Fruit fly (Drosophila melanogaster) whole organism, embryonic: ENCODE measurements around the gene Rpp30.
A peak's percentile ranks its signal among the peaks of the same experiment; 100 is the strongest.

Experiments
- Ada2b ChIP-seq: fragments of 200-800 bp; sonication (Bioruptor generic); IDR thresholded peaks from 2 replicates; pipeline ENCODE4 v1.3.6; 2022; ENCODE audit warnings: missing biosample characterization, missing genetic modification characterization
- Awh ChIP-seq: fragments of 200-800 bp; sonication (Bioruptor generic); IDR thresholded peaks from 2 replicates; pipeline ENCODE4, ENCODE4 v1.3.6; 2022; ENCODE audit warnings: missing biosample characterization, missing genetic modification characterization
- CG10274 ChIP-seq: fragments of 200-800 bp; sonication (Bioruptor generic); optimal IDR thresholded peaks from 3 replicates; lab custom pipeline; 2017; ENCODE audit warnings: missing biosample characterization, mild to moderate bottlenecking, missing genetic modification characterization
- CG10366 ChIP-seq: fragments of 200-800 bp; sonication (Bioruptor generic); IDR thresholded peaks from 2 replicates; pipeline ENCODE4 v1.3.6; 2022; ENCODE audit warnings: missing biosample characterization, missing genetic modification characterization
- CG11695 ChIP-seq: fragments of 200-800 bp; sonication (Bioruptor generic); IDR thresholded peaks from 3 replicates; pipeline ENCODE4 v1.3.6; 2022; ENCODE audit warnings: missing biosample characterization, missing genetic modification characterization
- CG12071 ChIP-seq: fragments of 200-800 bp; sonication (Bioruptor generic); optimal IDR thresholded peaks from 3 replicates; lab custom pipeline; 2018; ENCODE audit warnings: missing biosample characterization, mild to moderate bottlenecking, missing genetic modification characterization
- CG13624 ChIP-seq: fragments of 200-800 bp; sonication (Bioruptor generic); optimal IDR thresholded peaks from 2 replicates; lab custom pipeline; 2016; ENCODE audit warnings: missing biosample characterization, missing genetic modification characterization
- CG13894 ChIP-seq: fragments of 200-800 bp; sonication (Bioruptor generic); optimal IDR thresholded peaks from 3 replicates; lab custom pipeline; 2018; ENCODE audit warnings: missing biosample characterization, mild to moderate bottlenecking, missing genetic modification characterization, moderate library complexity
- CG14014 ChIP-seq: fragments of 200-800 bp; sonication (Bioruptor generic); IDR thresholded peaks from 2 replicates; pipeline ENCODE4 v1.3.6; 2022; ENCODE audit warnings: missing biosample characterization, missing genetic modification characterization
- CG15073 ChIP-seq: fragments of 200-800 bp; sonication (Bioruptor generic); optimal IDR thresholded peaks from 2 replicates; lab custom pipeline; 2016; ENCODE audit warnings: missing biosample characterization, missing genetic modification characterization
- CG17612 ChIP-seq: fragments of 200-800 bp; sonication (Bioruptor generic); IDR thresholded peaks from 2 replicates; pipeline ENCODE4 v1.3.6; 2022; ENCODE audit warnings: missing biosample characterization, missing genetic modification characterization
- CG18619 ChIP-seq: fragments of 200-800 bp; sonication (Bioruptor generic); optimal IDR thresholded peaks from 3 replicates; lab custom pipeline; 2017; ENCODE audit warnings: missing biosample characterization, mild to moderate bottlenecking, missing genetic modification characterization
- CG2712 ChIP-seq: fragments of 200-800 bp; optimal IDR thresholded peaks from 3 replicates; lab custom pipeline; 2019; ENCODE audit warnings: missing biosample characterization, mild to moderate bottlenecking, missing genetic modification characterization, moderate library complexity
- CG34376 ChIP-seq: fragments of 200-800 bp; sonication (Bioruptor generic); optimal IDR thresholded peaks from 2 replicates; lab custom pipeline; 2018; ENCODE audit warnings: missing biosample characterization, mild to moderate bottlenecking, missing genetic modification characterization
- CG4328 ChIP-seq: fragments of 200-800 bp; sonication (Bioruptor generic); optimal IDR thresholded peaks from 3 replicates; lab custom pipeline; 2017; ENCODE audit warnings: missing biosample characterization, missing genetic modification reagents, missing genetic modification characterization
- CG4730 ChIP-seq: fragments of 200-800 bp; sonication (Bioruptor generic); IDR thresholded peaks from 2 replicates; pipeline ENCODE4 v1.3.6; 2022; ENCODE audit warnings: missing biosample characterization, missing genetic modification characterization
- CG6854 ChIP-seq: fragments of 200-800 bp; sonication (Bioruptor generic); optimal IDR thresholded peaks from 3 replicates; lab custom pipeline; 2017; ENCODE audit warnings: missing biosample characterization, mild to moderate bottlenecking, missing genetic modification characterization
- CG7556 ChIP-seq: fragments of 200-800 bp; sonication (Bioruptor generic); optimal IDR thresholded peaks from 2 replicates; lab custom pipeline; 2017; ENCODE audit warnings: missing biosample characterization, mild to moderate bottlenecking, missing genetic modification characterization
- CG7963 ChIP-seq: fragments of 200-800 bp; sonication (Bioruptor generic); IDR thresholded peaks from 3 replicates; pipeline ENCODE4 v1.3.6; 2022; ENCODE audit warnings: missing biosample characterization, missing genetic modification characterization; ENCODE audit not compliant: partially characterized antibody
- CG8478 ChIP-seq: fragments of >200 bp; optimal IDR thresholded peaks from 2 replicates; lab custom pipeline; 2018
- CG9876 ChIP-seq: fragments of 200-800 bp; sonication (Bioruptor generic); optimal IDR thresholded peaks from 2 replicates; lab custom pipeline; 2016; ENCODE audit warnings: missing biosample characterization, missing genetic modification characterization
- Camta ChIP-seq: fragments of 200-800 bp; sonication (Bioruptor generic); optimal IDR thresholded peaks from 2 replicates; lab custom pipeline; 2016; ENCODE audit warnings: missing biosample characterization, missing genetic modification characterization
- Dfd ChIP-seq, 2 experiments: fragments of >200 bp; optimal IDR thresholded peaks; 2 replicates each; lab custom pipeline; 2017; ENCODE audit warnings: missing biosample characterization in 2 of 2, missing genetic modification characterization in 2 of 2
- E2f1 ChIP-seq: fragments of 200-800 bp; sonication (Bioruptor generic); IDR thresholded peaks from 2 replicates; pipeline ENCODE4 v1.3.6; 2022; ENCODE audit warnings: missing biosample characterization, missing genetic modification characterization
- Gug ChIP-seq: fragments of 200-800 bp; sonication (Bioruptor generic); IDR thresholded peaks from 4 replicates; pipeline ENCODE4 v1.3.6; 2022; ENCODE audit warnings: missing biosample characterization, missing genetic modification characterization
- Hand ChIP-seq: fragments of 200-800 bp; sonication (Bioruptor generic); optimal IDR thresholded peaks from 2 replicates; lab custom pipeline; 2017; ENCODE audit warnings: mild to moderate bottlenecking, missing biosample characterization, missing genetic modification reagents, missing genetic modification characterization
- Hey ChIP-seq: fragments of 200-800 bp; sonication (Bioruptor generic); optimal IDR thresholded peaks from 3 replicates; lab custom pipeline; 2018; ENCODE audit warnings: missing biosample characterization, mild to moderate bottlenecking, missing genetic modification characterization
- Lpt ChIP-seq: fragments of >200 bp; optimal IDR thresholded peaks from 2 replicates; lab custom pipeline; 2018; ENCODE audit warnings: missing biosample characterization, missing genetic modification characterization
- MESR4 ChIP-seq: fragments of 200-800 bp; sonication (Bioruptor generic); optimal IDR thresholded peaks from 2 replicates; lab custom pipeline; 2018; ENCODE audit warnings: missing biosample characterization, mild to moderate bottlenecking, missing genetic modification characterization, moderate library complexity
- Neu2 ChIP-seq: fragments of 200-800 bp; sonication (Bioruptor generic); optimal IDR thresholded peaks from 3 replicates; lab custom pipeline; 2016; ENCODE audit warnings: missing biosample characterization, missing genetic modification characterization, borderline replicate concordance
- Poxn ChIP-seq: fragments of 200-800 bp; sonication (Bioruptor generic); IDR thresholded peaks from 2 replicates; pipeline ENCODE4 v1.3.6; 2022; ENCODE audit warnings: missing biosample characterization, missing genetic modification characterization
- Ssrp ChIP-seq: fragments of 200-800 bp; sonication (Bioruptor generic); optimal IDR thresholded peaks from 2 replicates; lab custom pipeline; 2018; ENCODE audit warnings: missing biosample characterization, mild to moderate bottlenecking, missing genetic modification characterization, moderate library complexity
- al ChIP-seq: fragments of 200-800 bp; sonication (Bioruptor generic); IDR thresholded peaks from 2 replicates; pipeline ENCODE4 v1.3.6; 2022; ENCODE audit warnings: missing biosample characterization, missing genetic modification characterization
- cas ChIP-seq: fragments of 200-800 bp; sonication (Bioruptor generic); IDR thresholded peaks from 2 replicates; pipeline ENCODE4 v1.3.6; 2022; ENCODE audit warnings: missing biosample characterization, missing genetic modification characterization
- chn ChIP-seq: fragments of 200-800 bp; sonication (Bioruptor generic); optimal IDR thresholded peaks from 2 replicates; lab custom pipeline; 2016; ENCODE audit warnings: missing biosample characterization, missing genetic modification characterization
- crp ChIP-seq, 2 experiments: fragments of 200-800 bp; sonication (Bioruptor generic); optimal IDR thresholded peaks; 2 replicates in 1 of 2; 3 replicates in 1 of 2; lab custom pipeline; 2017; ENCODE audit warnings: missing biosample characterization in 2 of 2, missing genetic modification characterization in 2 of 2, mild to moderate bottlenecking in 1 of 2, moderate library complexity in 1 of 2
- danr ChIP-seq: fragments of 200-800 bp; sonication (Bioruptor generic); IDR thresholded peaks from 2 replicates; pipeline ENCODE4 v1.3.6; 2022; ENCODE audit warnings: missing biosample characterization, missing genetic modification characterization
- disco-r ChIP-seq: fragments of 200-800 bp; sonication (Bioruptor generic); optimal IDR thresholded peaks from 2 replicates; lab custom pipeline; 2016; ENCODE audit warnings: missing biosample characterization, missing genetic modification characterization
- en ChIP-seq: fragments of 200-800 bp; sonication (Bioruptor generic); optimal IDR thresholded peaks from 2 replicates; lab custom pipeline; 2016; ENCODE audit warnings: missing biosample characterization, missing genetic modification characterization
- fd64A ChIP-seq: fragments of 200-800 bp; sonication (Bioruptor generic); optimal IDR thresholded peaks from 3 replicates; lab custom pipeline; 2018; ENCODE audit warnings: missing biosample characterization, mild to moderate bottlenecking, missing genetic modification characterization
- gsb-n ChIP-seq: fragments of 200-800 bp; sonication (Bioruptor generic); optimal IDR thresholded peaks from 3 replicates; lab custom pipeline; 2018; ENCODE audit warnings: missing biosample characterization, mild to moderate bottlenecking, missing genetic modification characterization
- h ChIP-seq: fragments of >200 bp; optimal IDR thresholded peaks from 2 replicates; lab custom pipeline; 2017
- mld ChIP-seq: fragments of 200-800 bp; sonication (Bioruptor generic); IDR thresholded peaks from 3 replicates; pipeline ENCODE4 v1.3.6; 2022; ENCODE audit warnings: missing biosample characterization, missing genetic modification characterization; ENCODE audit not compliant: partially characterized antibody
- nerfin-2 ChIP-seq: fragments of 200-800 bp; sonication (Bioruptor generic); IDR thresholded peaks from 2 replicates; pipeline ENCODE4 v1.3.6; 2022; ENCODE audit warnings: missing biosample characterization, missing genetic modification characterization; ENCODE audit not compliant: partially characterized antibody
- scrt ChIP-seq: fragments of 200-800 bp; sonication (Bioruptor generic); optimal IDR thresholded peaks from 2 replicates; lab custom pipeline; 2018; ENCODE audit warnings: missing biosample characterization, mild to moderate bottlenecking, missing genetic modification characterization, moderate library complexity
- sens-2 ChIP-seq: fragments of 200-800 bp; sonication (Bioruptor generic); IDR thresholded peaks from 2 replicates; pipeline ENCODE4 v1.3.6; 2022; ENCODE audit warnings: missing biosample characterization, missing genetic modification characterization
- tio ChIP-seq: fragments of 200-800 bp; sonication (Bioruptor generic); optimal IDR thresholded peaks from 2 replicates; lab custom pipeline; 2017; ENCODE audit warnings: missing biosample characterization, missing genetic modification characterization, inconsistent platforms
- trh ChIP-seq: fragments of 200-800 bp; sonication (Bioruptor generic); optimal IDR thresholded peaks from 2 replicates; lab custom pipeline; 2016; ENCODE audit warnings: missing biosample characterization, missing genetic modification characterization
- ttk ChIP-seq: fragments of 200-800 bp; sonication (Bioruptor generic); IDR thresholded peaks from 2 replicates; pipeline ENCODE4 v2.1.2; 2022; ENCODE audit warnings: missing biosample characterization, missing genetic modification characterization
- vvl ChIP-seq: fragments of 200-800 bp; sonication (Bioruptor generic); IDR thresholded peaks from 2 replicates; pipeline ENCODE4 v1.3.6; 2022; ENCODE audit warnings: missing biosample characterization, missing genetic modification characterization
- wek ChIP-seq: fragments of 200-800 bp; sonication (Bioruptor generic); optimal IDR thresholded peaks from 3 replicates; lab custom pipeline; 2018; ENCODE audit warnings: missing biosample characterization, mild to moderate bottlenecking, missing genetic modification characterization, moderate library complexity
- yki ChIP-seq: fragments of >200 bp; optimal IDR thresholded peaks from 3 replicates; lab custom pipeline; 2018

The Rpp30 gene

DNA sequence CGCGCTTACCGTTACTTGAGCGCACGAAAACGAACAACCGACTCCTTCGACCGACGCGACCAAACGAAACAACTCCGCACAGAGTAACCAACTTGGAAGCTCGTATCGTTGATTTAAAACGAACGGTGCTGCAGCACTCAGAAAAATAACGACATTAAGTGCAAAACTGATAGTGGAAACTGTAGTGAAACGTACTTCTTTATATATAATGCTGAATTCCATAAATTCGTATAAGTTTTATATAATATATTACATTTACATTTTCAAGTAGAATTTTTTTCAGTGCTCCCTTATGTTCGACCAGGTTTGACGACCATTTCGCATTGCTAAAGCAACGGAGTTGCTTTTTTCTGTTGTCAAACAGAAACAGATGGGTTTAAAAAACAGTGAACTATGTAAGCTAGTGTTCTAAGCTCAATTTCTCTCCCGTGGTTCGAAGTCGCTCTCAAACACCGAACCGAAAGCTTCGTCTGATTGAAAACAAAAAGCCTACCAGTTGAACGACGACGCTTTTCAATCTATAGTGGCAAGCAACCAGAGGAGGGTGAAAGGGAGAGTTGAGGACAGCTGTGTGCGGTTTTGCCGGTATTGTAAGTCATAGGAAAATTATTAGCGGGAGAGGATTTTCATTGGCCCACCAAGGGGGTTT is 15.4 kb upstream of the Rpp30 start, which contains the start of gene CG17075 (continued):
- TF ChIP-seq scrt (GFP tag; lab: Kevin White, UChicago), result peak; percentile 92
- peak; percentile 64 for TF ChIP-seq CG10274 (GFP tag; lab: Kevin White, UChicago)
- TF ChIP-seq al (GFP tag; lab: Robert Waterston, UW), result peak; percentile 91
- no peak for TF ChIP-seq disco-r (GFP tag; lab: Kevin White, UChicago)
- peak; percentile 88 for TF ChIP-seq CG12071 (GFP tag; lab: Kevin White, UChicago)
- peak; percentile 92 for TF ChIP-seq CG6854
- TF ChIP-seq Awh (GFP tag; lab: Robert Waterston, UW), result peak; percentile 90
- peak; percentile 80 for TF ChIP-seq CG34376 (GFP tag; lab: Kevin White, UChicago)
- TF ChIP-seq nerfin-2 (GFP tag; lab: Robert Waterston, UW), result no peak
- TF ChIP-seq CG7963, result no peak
- peak; percentile 94 for TF ChIP-seq CG18619
- TF ChIP-seq h, result no peak
- peak; percentile 91 for TF ChIP-seq danr (GFP tag; lab: Robert Waterston, UW)
- peak; percentile 98 for TF ChIP-seq vvl (GFP tag; lab: Robert Waterston, UW)
- TF ChIP-seq fd64A (GFP tag; lab: Kevin White, UChicago), result peak; percentile 77
- peak; percentile 94 for TF ChIP-seq Hand (GFP tag; lab: Kevin White, UChicago)
- peak; percentile 95 for TF ChIP-seq CG10366 (GFP tag; lab: Robert Waterston, UW)
- TF ChIP-seq Poxn, result peak; percentile 83
- no peak for TF ChIP-seq mld
- peak; percentile 82 for TF ChIP-seq sens-2 (GFP tag; lab: Robert Waterston, UW)
- TF ChIP-seq Camta (GFP tag; lab: Kevin White, UChicago), result peak; percentile 82
- TF ChIP-seq Ada2b (GFP tag; lab: Robert Waterston, UW), result peak; percentile 97
- TF ChIP-seq E2f1 (GFP tag; lab: Robert Waterston, UW), result peak; percentile 95
- TF ChIP-seq CG4328 (GFP tag; lab: Kevin White, UChicago), result peak; percentile 81
- TF ChIP-seq CG13624, result peak; percentile 69
- peak; percentile 93 for TF ChIP-seq CG4730 (GFP tag; lab: Robert Waterston, UW)
- TF ChIP-seq Gug (GFP tag; lab: Robert Waterston, UW), result peak; percentile 91
- no peak for TF ChIP-seq CG8478 (lab: Kevin White, UChicago)
- peak; percentile 94 for TF ChIP-seq ttk (GFP tag; lab: Robert Waterston, UW)
- TF ChIP-seq gsb-n (tag; lab: Kevin White, UChicago), result peak; percentile 89
- TF ChIP-seq crp (GFP tag; optimal IDR thresholded peaks at IDR 0.05; lab: Kevin White, UChicago), result peak in 1 of 2 experiments; percentile 54
- peak; percentile 97 for TF ChIP-seq CG14014
- TF ChIP-seq wek (GFP tag; lab: Kevin White, UChicago), result peak; percentile 42
- peak; percentile 94 for TF ChIP-seq CG13894
- no peak for TF ChIP-seq CG9876 (GFP tag; lab: Kevin White, UChicago)
- no peak for TF ChIP-seq Neu2 (GFP tag; lab: Kevin White, UChicago)
- no peak for TF ChIP-seq yki (lab: Kevin White, UChicago)
- TF ChIP-seq Dfd (GFP tag; optimal IDR thresholded peaks at IDR 0.05; lab: Kevin White, UChicago), result no peak
- peak; percentile 92 for TF ChIP-seq CG2712 (tag; lab: Kevin White, UChicago)
- peak; percentile 88 for TF ChIP-seq trh
- peak; percentile 83 for TF ChIP-seq chn (GFP tag; lab: Kevin White, UChicago)
- no peak for TF ChIP-seq Lpt
- TF ChIP-seq cas (GFP tag; lab: Robert Waterston, UW), result peak; percentile 86
- peak; percentile 27 for TF ChIP-seq MESR4 (GFP tag; lab: Kevin White, UChicago)
- peak; percentile 59 for TF ChIP-seq CG15073 (GFP tag; lab: Kevin White, UChicago)
- TF ChIP-seq CG17612 (GFP tag; lab: Robert Waterston, UW), result peak; percentile 88
- TF ChIP-seq Hey (tag; lab: Kevin White, UChicago), result peak; percentile 62
- TF ChIP-seq en (GFP tag; lab: Kevin White, UChicago), result peak; percentile 16
- peak; percentile 90 for TF ChIP-seq Ssrp
- TF ChIP-seq tio, result peak; percentile 89
- TF ChIP-seq CG11695 (GFP tag; lab: Robert Waterston, UW), result peak; percentile 96
- TF ChIP-seq CG7556 (GFP tag; lab: Kevin White, UChicago), result peak; percentile 98
